Worm (Caenorhabditis elegans) whole organism, midembryonic: ENCODE results near the gene dpy-8.

Experiments
- T22C8.4 ChIP-seq: fragments of 200-800 bp; sonication (Bioruptor generic); IDR thresholded peaks from 2 replicates; pipeline ENCODE4 v1.3.6; 2022; ENCODE audit warnings: missing genetic modification characterization, missing compliant biosample characterization
- cog-1 ChIP-seq: sonication (generic microtip); optimal IDR thresholded peaks from 2 replicates; lab custom pipeline; 2016; ENCODE audit warnings: missing genetic modification characterization, missing compliant biosample characterization
- flt-1 ChIP-seq: fragments of 200-800 bp; sonication (Bioruptor generic); IDR thresholded peaks from 2 replicates; pipeline ENCODE4 v1.3.6; 2022; ENCODE audit warnings: missing genetic modification characterization, missing compliant biosample characterization
- klf-2 ChIP-seq: fragments of 200-800 bp; sonication (Bioruptor generic); conservative IDR thresholded peaks from 2 replicates; pipeline ENCODE4 v1.3.6; 2022; ENCODE audit warnings: missing genetic modification reagents, missing genetic modification characterization, missing compliant biosample characterization
- med-1 ChIP-seq: sonication (generic microtip); optimal IDR thresholded peaks from 2 replicates; lab custom pipeline; 2017; ENCODE audit warnings: missing genetic modification characterization, mild to moderate bottlenecking, missing compliant biosample characterization, antibody characterized with exemption, missing genetic modification reagents; ENCODE audit not compliant: insufficient read depth
- ref-1 ChIP-seq: fragments of 200-800 bp; sonication (Bioruptor generic); conservative IDR thresholded peaks from 2 replicates; pipeline ENCODE4 v1.3.6; 2022; ENCODE audit warnings: missing genetic modification reagents, missing genetic modification characterization, missing compliant biosample characterization
- tab-1 ChIP-seq: fragments of 200-800 bp; sonication (Bioruptor generic); IDR thresholded peaks from 2 replicates; pipeline ENCODE4 v1.3.6; 2022; ENCODE audit warnings: missing genetic modification characterization, missing compliant biosample characterization
- ztf-23 ChIP-seq: fragments of 200-800 bp; sonication (Bioruptor generic); IDR thresholded peaks from 2 replicates; pipeline ENCODE4 v1.3.6; 2022; ENCODE audit warnings: missing genetic modification reagents, missing genetic modification characterization, missing compliant biosample characterization
- ztf-29 ChIP-seq: fragments of 200-800 bp; sonication (Bioruptor generic); IDR thresholded peaks from 2 replicates; pipeline ENCODE4 v1.3.6; 2022; ENCODE audit warnings: missing genetic modification reagents, missing genetic modification characterization, missing compliant biosample characterization

Gene dpy-8

DNA sequence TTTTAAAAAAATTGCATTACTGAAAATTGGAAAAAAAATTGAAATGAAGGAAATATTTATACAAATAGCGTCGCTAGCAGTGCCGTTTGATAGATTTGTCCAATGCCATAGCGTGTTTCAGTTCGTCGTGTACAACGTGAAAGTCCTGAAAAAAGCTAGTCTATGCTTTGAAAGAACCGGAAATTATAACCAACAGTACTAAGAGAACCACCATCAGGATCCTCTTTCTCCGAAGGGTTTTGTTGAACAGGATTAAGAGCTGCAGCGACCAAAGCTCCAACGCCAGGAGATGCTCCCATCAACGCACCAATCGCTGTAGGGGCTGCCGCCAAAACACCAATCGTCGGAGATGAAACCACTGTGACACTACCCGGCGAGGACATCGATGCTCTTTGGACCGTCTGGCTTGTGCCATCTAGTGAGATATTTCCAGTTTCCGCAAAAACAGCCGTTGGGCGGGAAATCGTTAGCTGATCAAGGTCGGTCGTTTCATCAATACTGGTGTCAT is 44.0 kb downstream of the dpy-8 start:
- TF ChIP-seq ztf-29 (GFP tag; lab: Robert Waterston, UW) = no peak
- TF ChIP-seq cog-1 (tag; lab: Kevin White, UChicago) = no peak

ce11 chrX:5105703-5106102 is 44.6 kb downstream of the dpy-8 start:
- no peak for TF ChIP-seq ztf-29 (GFP tag; lab: Robert Waterston, UW)
- no peak for TF ChIP-seq med-1 (GFP tag; lab: Kevin White, UChicago)
- no peak for TF ChIP-seq flt-1 (GFP tag; lab: Robert Waterston, UW)
- TF ChIP-seq T22C8.4 (GFP tag; lab: Robert Waterston, UW) = no peak
- TF ChIP-seq ref-1 (GFP tag; lab: Robert Waterston, UW) = no peak
- no peak for TF ChIP-seq klf-2 (GFP tag; lab: Robert Waterston, UW)
- no peak for TF ChIP-seq tab-1 (GFP tag; lab: Robert Waterston, UW)
- no peak for TF ChIP-seq ztf-23 (GFP tag; lab: Robert Waterston, UW)
- no peak for TF ChIP-seq cog-1 (tag; lab: Kevin White, UChicago)

- TF ChIP-seq flt-1 (GFP tag; lab: Robert Waterston, UW) (no peak), cog-1 (tag; lab: Kevin White, UChicago) (no peak), med-1 (GFP tag; lab: Kevin White, UChicago) (no peak), ref-1 (GFP tag; lab: Robert Waterston, UW) (no peak), T22C8.4 (GFP tag; lab: Robert Waterston, UW) (no peak), tab-1 (GFP tag; lab: Robert Waterston, UW) (no peak), ztf-23 (GFP tag; lab: Robert Waterston, UW) (no peak), klf-2 (GFP tag; lab: Robert Waterston, UW) (no peak)
Measured at ce11 chrX:5103422-5103821, 46.9 kb downstream of the dpy-8 start.

- no peak for TF ChIP-seq flt-1 (GFP tag; lab: Robert Waterston, UW)
- TF ChIP-seq T22C8.4 (GFP tag; lab: Robert Waterston, UW) = no peak
- TF ChIP-seq ztf-29 (GFP tag; lab: Robert Waterston, UW) = no peak
Measured at ce11 chrX:5102338-5102737, 47.9 kb downstream of the dpy-8 start.

DNA sequence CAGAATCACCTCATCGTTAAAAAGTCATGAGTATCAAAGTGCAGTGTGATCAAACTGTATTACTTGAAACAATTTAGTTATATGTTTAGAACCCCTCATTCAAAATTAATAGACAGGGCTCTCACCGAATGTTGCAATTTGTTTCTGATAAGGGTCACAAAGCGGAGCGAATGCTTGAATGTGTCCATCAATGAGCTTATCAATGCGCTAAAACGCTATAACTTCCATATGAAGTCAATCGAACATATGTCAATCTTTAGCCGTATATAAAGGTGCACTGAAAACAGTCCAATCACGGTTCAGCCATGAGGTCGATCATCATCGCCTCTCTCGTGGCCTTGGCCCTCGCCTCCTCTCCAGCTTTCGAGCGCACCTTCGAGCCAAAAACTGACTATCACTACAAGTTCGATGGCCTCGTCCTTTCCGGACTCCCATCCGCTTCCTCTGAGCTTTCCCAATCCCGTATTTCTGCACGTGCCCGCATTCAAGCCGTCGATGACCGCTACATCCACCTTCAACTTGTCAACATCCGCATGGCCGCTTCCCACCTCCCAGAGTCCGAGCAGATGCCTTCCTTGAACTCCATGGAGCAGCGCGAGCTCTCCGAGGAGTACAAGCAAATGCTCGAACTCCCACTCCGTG is 49.4 kb downstream of the dpy-8 start, which contains the start of gene vit-2:
Gene vit-2, plus strand, starts transcription at position 305 of the 642 bp plus-strand sequence.
- TF ChIP-seq med-1 (GFP tag; lab: Kevin White, UChicago) (no peak), cog-1 (tag; lab: Kevin White, UChicago) (no peak), ztf-29 (GFP tag; lab: Robert Waterston, UW) (no peak)

ce11 chrX:5098935-5099334 is 51.3 kb downstream of the dpy-8 start:
- TF ChIP-seq tab-1 (GFP tag; lab: Robert Waterston, UW) (no peak), ztf-23 (GFP tag; lab: Robert Waterston, UW) (no peak), cog-1 (tag; lab: Kevin White, UChicago) (no peak), klf-2 (GFP tag; lab: Robert Waterston, UW) (no peak), med-1 (GFP tag; lab: Kevin White, UChicago) (no peak), ref-1 (GFP tag; lab: Robert Waterston, UW) (no peak), flt-1 (GFP tag; lab: Robert Waterston, UW) (no peak), ztf-29 (GFP tag; lab: Robert Waterston, UW) (no peak), T22C8.4 (GFP tag; lab: Robert Waterston, UW) (no peak)
